Fruit fly (Drosophila melanogaster) Kc167 (cell line): ENCODE measurements around the gene CG32087.

Experiments
- Myc ChIP-seq: fragments of >200 bp; optimal IDR thresholded peaks from 2 replicates; lab custom pipeline; 2017; ENCODE audit warnings: missing external identifiers
- Sin3A ChIP-seq: fragments of >200 bp; optimal IDR thresholded peaks from 2 replicates; lab custom pipeline; 2018; ENCODE audit warnings: missing external identifiers
- h ChIP-seq: fragments of >200 bp; optimal IDR thresholded peaks from 3 replicates; lab custom pipeline; 2018; ENCODE audit warnings: missing external identifiers
- insv ChIP-seq: fragments of >200 bp; optimal IDR thresholded peaks from 3 replicates; lab custom pipeline; 2018; ENCODE audit warnings: missing external identifiers
- psq ChIP-seq: fragments of >200 bp; optimal IDR thresholded peaks from 2 replicates; lab custom pipeline; 2017; ENCODE audit warnings: missing external identifiers
- ttk ChIP-seq: sonication (Bioruptor generic); optimal IDR thresholded peaks from 2 replicates; lab custom pipeline; 2017; ENCODE audit warnings: missing external identifiers

DNA sequence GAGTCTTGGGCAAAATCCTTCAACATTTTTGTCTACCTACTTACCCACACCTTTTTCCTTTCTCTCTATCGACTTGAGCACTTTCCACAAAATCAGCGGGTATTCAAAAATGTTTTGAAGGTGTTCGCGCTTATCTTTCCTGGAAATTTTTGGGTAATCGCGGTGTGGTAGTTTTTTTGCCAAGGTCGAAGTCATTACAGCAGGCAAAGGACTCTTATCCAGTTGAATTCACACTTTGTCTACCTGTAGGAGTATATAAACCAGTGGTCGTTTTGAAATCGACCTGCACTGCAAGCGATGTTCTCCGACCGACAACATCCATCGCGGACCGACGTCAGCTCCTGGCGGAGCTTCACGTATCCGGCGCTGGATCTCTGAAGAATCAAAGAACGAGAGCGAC is 39.1 kb upstream of the CG32087 start:
- no peak for TF ChIP-seq psq (lab: Kevin White, UChicago)
- no peak for TF ChIP-seq Sin3A
- TF ChIP-seq ttk (lab: Kevin White, UChicago) = no peak
- no peak for TF ChIP-seq insv (lab: Kevin White, UChicago)
- TF ChIP-seq Myc (lab: Kevin White, UChicago) = no peak
- no peak for TF ChIP-seq h (lab: Kevin White, UChicago)
